Worm (Caenorhabditis elegans) whole organism, L3 larva: ENCODE data around the gene nep-4.

Experiments
- R02D3.7 ChIP-seq: fragments of 150-350 bp; optimal IDR thresholded peaks from 2 replicates; lab custom pipeline; 2014; ENCODE audit warnings: missing biosample characterization, missing genetic modification characterization
- ama-1 ChIP-seq: fragments of 150-350 bp; optimal IDR thresholded peaks from 2 replicates; lab custom pipeline; 2018
- ceh-28 ChIP-seq: fragments of 150-350 bp; optimal IDR thresholded peaks from 2 replicates; lab custom pipeline; 2014; ENCODE audit warnings: missing biosample characterization, missing genetic modification reagents, missing genetic modification characterization
- ceh-82 ChIP-seq: fragments of 150-350 bp; optimal IDR thresholded peaks from 2 replicates; lab custom pipeline; 2014; ENCODE audit warnings: missing biosample characterization, missing genetic modification characterization
- ceh-9 ChIP-seq: sonication (generic microtip); optimal IDR thresholded peaks from 2 replicates; lab custom pipeline; 2018; ENCODE audit warnings: missing biosample characterization, missing genetic modification characterization
- egl-27 ChIP-seq: sonication (generic microtip); optimal IDR thresholded peaks from 4 replicates; lab custom pipeline; 2017; ENCODE audit warnings: missing biosample characterization, missing genetic modification reagents, missing genetic modification characterization
- egl-5 ChIP-seq: fragments of 150-350 bp; optimal IDR thresholded peaks from 2 replicates; lab custom pipeline; 2017; ENCODE audit warnings: missing biosample characterization, missing genetic modification reagents, missing genetic modification characterization, inconsistent platforms
- elt-2 ChIP-seq: sonication (generic microtip); optimal IDR thresholded peaks from 2 replicates; lab custom pipeline; 2016; ENCODE audit warnings: missing genetic modification reagents, mild to moderate bottlenecking, missing genetic modification characterization, missing compliant biosample characterization
- eor-1 ChIP-seq, 2 experiments: fragments of 150-350 bp; optimal IDR thresholded peaks; 2 replicates each; lab custom pipeline; 2014 to 2018; ENCODE audit warnings: missing biosample characterization in 2 of 2, missing genetic modification characterization in 2 of 2
- fos-1 ChIP-seq: fragments of 150-350 bp; optimal IDR thresholded peaks from 2 replicates; lab custom pipeline; 2014; ENCODE audit warnings: missing biosample characterization, missing genetic modification characterization
- hmg-11 ChIP-seq: sonication (generic microtip); optimal IDR thresholded peaks from 2 replicates; lab custom pipeline; 2016; ENCODE audit warnings: missing genetic modification characterization, missing compliant biosample characterization
- jun-1 ChIP-seq: fragments of 150-350 bp; optimal IDR thresholded peaks from 2 replicates; lab custom pipeline; 2014; ENCODE audit warnings: missing biosample characterization, missing genetic modification reagents, missing genetic modification characterization
- lin-15B ChIP-seq: fragments of 150-350 bp; optimal IDR thresholded peaks from 2 replicates; lab custom pipeline; 2014; ENCODE audit warnings: missing biosample characterization, missing genetic modification characterization
- lin-39 ChIP-seq: fragments of 150-350 bp; optimal IDR thresholded peaks from 2 replicates; lab custom pipeline; 2018; ENCODE audit warnings: missing biosample characterization, missing genetic modification reagents, missing genetic modification characterization
- lsy-12 ChIP-seq: sonication (generic microtip); optimal IDR thresholded peaks from 2 replicates; lab custom pipeline; 2016; ENCODE audit warnings: mild to moderate bottlenecking, missing genetic modification characterization, missing compliant biosample characterization
- nfya-1 ChIP-seq: sonication (generic microtip); optimal IDR thresholded peaks from 2 replicates; lab custom pipeline; 2017; ENCODE audit warnings: missing genetic modification characterization, mild to moderate bottlenecking, missing compliant biosample characterization, antibody characterized with exemption, moderate library complexity; ENCODE audit not compliant: insufficient read depth
- nhr-11 ChIP-seq: fragments of 150-350 bp; optimal IDR thresholded peaks from 2 replicates; lab custom pipeline; 2014; ENCODE audit warnings: missing biosample characterization, missing genetic modification characterization
- nhr-12 ChIP-seq: fragments of 150-350 bp; optimal IDR thresholded peaks from 2 replicates; lab custom pipeline; 2014; ENCODE audit warnings: missing biosample characterization, missing genetic modification characterization
- nhr-23 ChIP-seq: fragments of 150-350 bp; optimal IDR thresholded peaks from 2 replicates; lab custom pipeline; 2014; ENCODE audit warnings: missing biosample characterization, missing genetic modification reagents, missing genetic modification characterization
- nhr-237 ChIP-seq: fragments of 150-350 bp; optimal IDR thresholded peaks from 2 replicates; lab custom pipeline; 2014; ENCODE audit warnings: missing biosample characterization, missing genetic modification characterization
- nhr-25 ChIP-seq: sonication (generic microtip); optimal IDR thresholded peaks from 2 replicates; lab custom pipeline; 2017; ENCODE audit warnings: missing biosample characterization, missing genetic modification characterization
- nhr-28 ChIP-seq: fragments of 150-350 bp; optimal IDR thresholded peaks from 2 replicates; lab custom pipeline; 2014; ENCODE audit warnings: missing biosample characterization, missing genetic modification characterization
- nhr-43 ChIP-seq: sonication (generic microtip); optimal IDR thresholded peaks from 2 replicates; lab custom pipeline; 2016; ENCODE audit warnings: mild to moderate bottlenecking, missing genetic modification characterization, missing compliant biosample characterization; ENCODE audit not compliant: poor library complexity, severe bottlenecking
- nhr-67 ChIP-seq: fragments of 150-350 bp; optimal IDR thresholded peaks from 2 replicates; lab custom pipeline; 2014; ENCODE audit warnings: missing biosample characterization, missing genetic modification characterization
- nhr-76 ChIP-seq: fragments of 150-350 bp; sonication (generic microtip); optimal IDR thresholded peaks from 5 replicates; lab custom pipeline; 2014; ENCODE audit warnings: missing biosample characterization, missing genetic modification characterization
- pha-4 ChIP-seq: fragments of 150-350 bp; optimal IDR thresholded peaks from 2 replicates; lab custom pipeline; 2014; ENCODE audit warnings: missing biosample characterization, missing genetic modification reagents, missing genetic modification characterization
- pqm-1 ChIP-seq: fragments of 150-350 bp; optimal IDR thresholded peaks from 2 replicates; lab custom pipeline; 2017; ENCODE audit warnings: missing biosample characterization, missing genetic modification characterization, inconsistent platforms
- sea-2 ChIP-seq: fragments of 150-350 bp; sonication (generic microtip); optimal IDR thresholded peaks from 4 replicates; lab custom pipeline; 2014; ENCODE audit warnings: missing biosample characterization, missing genetic modification reagents, missing genetic modification characterization
- skn-1 ChIP-seq: fragments of 150-350 bp; optimal IDR thresholded peaks from 2 replicates; lab custom pipeline; 2014; ENCODE audit warnings: missing biosample characterization, missing genetic modification characterization
- snpc-4 ChIP-seq: fragments of 150-350 bp; optimal IDR thresholded peaks from 2 replicates; lab custom pipeline; 2014; ENCODE audit warnings: missing biosample characterization, missing genetic modification characterization
- tbx-2 ChIP-seq: sonication (generic microtip); optimal IDR thresholded peaks from 2 replicates; lab custom pipeline; 2016; ENCODE audit warnings: mild to moderate bottlenecking, missing genetic modification characterization, missing compliant biosample characterization
- zag-1 ChIP-seq: fragments of 150-350 bp; optimal IDR thresholded peaks from 2 replicates; lab custom pipeline; 2014; ENCODE audit warnings: missing biosample characterization, missing genetic modification characterization

Gene nep-4

ce11 chrX:6844394-6845072 is 18.7 kb downstream of the nep-4 start, which contains the start of gene C53B7.3:
Gene C53B7.3 (plus strand): TSS chrX:6844755.
- TF ChIP-seq zag-1 (tag; lab: Kevin White, UChicago) (no peak), nhr-67 (tag; lab: Kevin White, UChicago) (no peak), pha-4 (tag; lab: Kevin White, UChicago) (peak; percentile 95)
- TF ChIP-seq, all 47 proteins: peak for 1

ce11 chrX:6840670-6841308 is 22.4 kb downstream of the nep-4 start, which contains the start of the genes glr-6 and asg-2:
Gene glr-6 (minus strand): TSS chrX:6840720.
Gene asg-2 (plus strand): TSS chrX:6841258.
- TF ChIP-seq hmg-11: peak; percentile 75
- peak; percentile 86 for TF ChIP-seq nhr-25 (tag; lab: Kevin White, UChicago)
- TF ChIP-seq lin-39 (tag; lab: Kevin White, UChicago): peak; percentile 90
- peak; percentile 79 for TF ChIP-seq jun-1 (tag; lab: Kevin White, UChicago)
- TF ChIP-seq egl-27 (tag; lab: Kevin White, UChicago): peak; percentile 32
- peak; percentile 98 for TF ChIP-seq pha-4 (tag; lab: Kevin White, UChicago)
- TF ChIP-seq lin-15B (tag; lab: Kevin White, UChicago): peak; percentile 95
- peak; percentile 79 for TF ChIP-seq R02D3.7 (tag; lab: Kevin White, UChicago)
- TF ChIP-seq eor-1 (tag; optimal IDR thresholded peaks at IDR 0.05; lab: Kevin White, UChicago): no peak
- no peak for TF ChIP-seq nhr-237 (tag; lab: Kevin White, UChicago)
- TF ChIP-seq nhr-23 (tag; lab: Kevin White, UChicago): peak; percentile 93
- no peak for TF ChIP-seq nhr-76 (tag; lab: Kevin White, UChicago)
- peak; percentile 58 for TF ChIP-seq elt-2 (tag; lab: Kevin White, UChicago)
- peak; percentile 28 for TF ChIP-seq lsy-12 (tag; lab: Kevin White, UChicago)
- TF ChIP-seq ceh-9 (tag; lab: Kevin White, UChicago): no peak
- no peak for TF ChIP-seq nhr-12
- TF ChIP-seq pqm-1 (tag; lab: Kevin White, UChicago): peak; percentile 68
- peak; percentile 49 for TF ChIP-seq ama-1 (lab: Kevin White, UChicago)
- peak; percentile 88 for TF ChIP-seq ceh-28
- TF ChIP-seq nfya-1: peak; percentile 87
- peak; percentile 59 for TF ChIP-seq skn-1 (tag; lab: Kevin White, UChicago)
- TF ChIP-seq egl-5: peak; percentile 70
- no peak for TF ChIP-seq ceh-82 (tag; lab: Kevin White, UChicago)
- peak; percentile 62 for TF ChIP-seq snpc-4 (tag; lab: Kevin White, UChicago)
- TF ChIP-seq nhr-43 (tag; lab: Kevin White, UChicago): peak; percentile 22
- peak; percentile 41 for TF ChIP-seq tbx-2

ce11 chrX:6836065-6836527 is 27.1 kb downstream of the nep-4 start, which contains the start of gene F41B4.3:
Gene F41B4.3 (minus strand): TSS chrX:6836115.
- TF ChIP-seq zag-1 (tag; lab: Kevin White, UChicago): no peak
- TF ChIP-seq nfya-1: peak; percentile 31
- TF ChIP-seq nhr-23 (tag; lab: Kevin White, UChicago): peak; percentile 30
- no peak for TF ChIP-seq snpc-4 (tag; lab: Kevin White, UChicago)
- TF ChIP-seq, all 47 proteins: peak for 2

- no peak for TF ChIP-seq snpc-4 (tag; lab: Kevin White, UChicago)
- no peak for TF ChIP-seq sea-2 (GFP tag; lab: Kevin White, UChicago)
- no peak for TF ChIP-seq nhr-28
- no peak for TF ChIP-seq fos-1
- TF ChIP-seq nhr-237 (tag; lab: Kevin White, UChicago): no peak
Measured at ce11 chrX:6835166-6835565, 28.1 kb downstream of the nep-4 start, which contains the start of gene F41B4.2. Gene F41B4.2 (minus strand): TSS chrX:6835266.

ce11 chrX:6825840-6826239 is 37.4 kb downstream of the nep-4 start, which contains the start of gene F41B4.1:
Gene F41B4.1 (minus strand): TSS chrX:6825862.
- TF ChIP-seq lin-39 (tag; lab: Kevin White, UChicago) (peak; percentile 76), tbx-2 (no peak), lin-15B (tag; lab: Kevin White, UChicago) (no peak), nfya-1 (peak; percentile 35), nhr-11 (tag; lab: Kevin White, UChicago) (no peak), ceh-9 (tag; lab: Kevin White, UChicago) (no peak), egl-5 (peak; percentile 46)
